Worm (Caenorhabditis elegans) whole organism, L3 larva: ENCODE measurements around the gene aat-7.

Source experiments
- ama-1 ChIP-seq: fragments of 150-350 bp; optimal IDR thresholded peaks from 2 replicates; lab custom pipeline; 2018
- ceh-16 ChIP-seq: sonication (generic microtip); optimal IDR thresholded peaks from 2 replicates; lab custom pipeline; 2017; ENCODE audit warnings: missing biosample characterization, missing genetic modification characterization
- ceh-28 ChIP-seq: fragments of 150-350 bp; optimal IDR thresholded peaks from 2 replicates; lab custom pipeline; 2014; ENCODE audit warnings: missing biosample characterization, missing genetic modification reagents, missing genetic modification characterization
- ceh-82 ChIP-seq: fragments of 150-350 bp; optimal IDR thresholded peaks from 2 replicates; lab custom pipeline; 2014; ENCODE audit warnings: missing biosample characterization, missing genetic modification characterization
- daf-12 ChIP-seq: fragments of 150-350 bp; optimal IDR thresholded peaks from 2 replicates; lab custom pipeline; 2014; ENCODE audit warnings: missing biosample characterization, missing genetic modification reagents, missing genetic modification characterization
- elt-1 ChIP-seq: fragments of 150-350 bp; optimal IDR thresholded peaks from 2 replicates; lab custom pipeline; 2014; ENCODE audit warnings: missing biosample characterization, missing genetic modification characterization
- elt-2 ChIP-seq: sonication (generic microtip); optimal IDR thresholded peaks from 2 replicates; lab custom pipeline; 2016; ENCODE audit warnings: missing genetic modification reagents, mild to moderate bottlenecking, missing genetic modification characterization, missing compliant biosample characterization
- fkh-10 ChIP-seq: sonication (generic microtip); optimal IDR thresholded peaks from 2 replicates; lab custom pipeline; 2017; ENCODE audit warnings: missing biosample characterization, missing genetic modification reagents, missing genetic modification characterization
- fkh-2 ChIP-seq: fragments of 150-350 bp; optimal IDR thresholded peaks from 2 replicates; lab custom pipeline; 2014; ENCODE audit warnings: missing biosample characterization, missing genetic modification reagents, missing genetic modification characterization
- hmg-11 ChIP-seq: sonication (generic microtip); optimal IDR thresholded peaks from 2 replicates; lab custom pipeline; 2016; ENCODE audit warnings: missing genetic modification characterization, missing compliant biosample characterization
- jun-1 ChIP-seq: fragments of 150-350 bp; optimal IDR thresholded peaks from 2 replicates; lab custom pipeline; 2014; ENCODE audit warnings: missing biosample characterization, missing genetic modification reagents, missing genetic modification characterization
- mml-1 ChIP-seq: fragments of 150-350 bp; sonication (generic microtip); optimal IDR thresholded peaks from 3 replicates; lab custom pipeline; 2014; ENCODE audit warnings: missing biosample characterization, missing genetic modification characterization
- nfya-1 ChIP-seq: sonication (generic microtip); optimal IDR thresholded peaks from 2 replicates; lab custom pipeline; 2017; ENCODE audit warnings: missing genetic modification characterization, mild to moderate bottlenecking, missing compliant biosample characterization, antibody characterized with exemption, moderate library complexity; ENCODE audit not compliant: insufficient read depth
- nhr-11 ChIP-seq: fragments of 150-350 bp; optimal IDR thresholded peaks from 2 replicates; lab custom pipeline; 2014; ENCODE audit warnings: missing biosample characterization, missing genetic modification characterization
- nhr-12 ChIP-seq: fragments of 150-350 bp; optimal IDR thresholded peaks from 2 replicates; lab custom pipeline; 2014; ENCODE audit warnings: missing biosample characterization, missing genetic modification characterization
- nhr-237 ChIP-seq: fragments of 150-350 bp; optimal IDR thresholded peaks from 2 replicates; lab custom pipeline; 2014; ENCODE audit warnings: missing biosample characterization, missing genetic modification characterization
- nhr-25 ChIP-seq: sonication (generic microtip); optimal IDR thresholded peaks from 2 replicates; lab custom pipeline; 2017; ENCODE audit warnings: missing biosample characterization, missing genetic modification characterization
- nhr-28 ChIP-seq: fragments of 150-350 bp; optimal IDR thresholded peaks from 2 replicates; lab custom pipeline; 2014; ENCODE audit warnings: missing biosample characterization, missing genetic modification characterization
- nhr-77 ChIP-seq: fragments of 150-350 bp; optimal IDR thresholded peaks from 2 replicates; lab custom pipeline; 2014; ENCODE audit warnings: missing biosample characterization, missing genetic modification characterization
- pha-4 ChIP-seq: fragments of 150-350 bp; optimal IDR thresholded peaks from 2 replicates; lab custom pipeline; 2014; ENCODE audit warnings: missing biosample characterization, missing genetic modification reagents, missing genetic modification characterization
- pqm-1 ChIP-seq: fragments of 150-350 bp; optimal IDR thresholded peaks from 2 replicates; lab custom pipeline; 2017; ENCODE audit warnings: missing biosample characterization, missing genetic modification characterization, inconsistent platforms
- skn-1 ChIP-seq: fragments of 150-350 bp; optimal IDR thresholded peaks from 2 replicates; lab custom pipeline; 2014; ENCODE audit warnings: missing biosample characterization, missing genetic modification characterization
- snpc-4 ChIP-seq: fragments of 150-350 bp; optimal IDR thresholded peaks from 2 replicates; lab custom pipeline; 2014; ENCODE audit warnings: missing biosample characterization, missing genetic modification characterization
- unc-39 ChIP-seq: sonication (generic microtip); optimal IDR thresholded peaks from 4 replicates; lab custom pipeline; 2017; ENCODE audit warnings: missing biosample characterization, missing genetic modification characterization
- unc-62 ChIP-seq: fragments of 150-350 bp; sonication (generic microtip); optimal IDR thresholded peaks from 4 replicates; lab custom pipeline; 2014; ENCODE audit warnings: missing biosample characterization, missing genetic modification reagents, missing genetic modification characterization
- zag-1 ChIP-seq: fragments of 150-350 bp; optimal IDR thresholded peaks from 2 replicates; lab custom pipeline; 2014; ENCODE audit warnings: missing biosample characterization, missing genetic modification characterization
- ztf-11 ChIP-seq: fragments of 150-350 bp; optimal IDR thresholded peaks from 2 replicates; lab custom pipeline; 2014; ENCODE audit warnings: missing biosample characterization, missing genetic modification characterization

Gene aat-7

DNA sequence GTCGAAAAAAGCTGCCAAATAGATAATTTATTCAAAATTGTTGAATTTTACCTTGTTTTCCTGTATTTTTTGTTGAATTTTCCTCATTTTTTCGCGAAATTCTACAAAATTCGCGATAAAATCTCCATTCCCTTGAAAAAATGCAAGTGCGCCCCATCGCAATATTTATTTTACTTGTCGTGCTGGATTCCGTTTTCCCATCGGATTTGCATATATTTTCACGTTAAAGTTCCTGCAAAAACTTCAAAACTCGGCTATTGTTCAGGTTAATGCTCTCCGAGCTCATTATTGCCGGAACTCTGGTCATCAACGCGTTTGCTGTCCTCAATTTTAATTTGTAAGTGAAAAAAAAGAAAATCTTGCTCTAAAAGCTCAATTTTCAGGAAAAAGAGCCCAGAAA is 16.4 kb downstream of the aat-7 start, which contains the start of the genes Y51H7C.41 and cogc-4:
TSS of gene Y51H7C.41 (plus strand) at position 266 of the 400 bp plus-strand sequence.
TSS of gene cogc-4 (plus strand) at position 386 of the 400 bp plus-strand sequence.
- TF ChIP-seq nhr-25 = no peak

- TF ChIP-seq elt-1 (tag; lab: Kevin White, UChicago) (no peak), snpc-4 (no peak), pha-4 (tag; lab: Kevin White, UChicago) (no peak), ztf-11 (tag; lab: Kevin White, UChicago) (no peak), unc-39 (no peak), jun-1 (no peak), hmg-11 (tag; lab: Kevin White, UChicago) (no peak), nhr-237 (tag; lab: Kevin White, UChicago) (no peak), ceh-16 (tag; lab: Kevin White, UChicago) (no peak), zag-1 (no peak), nhr-11 (tag; lab: Kevin White, UChicago) (no peak), pqm-1 (tag; lab: Kevin White, UChicago) (no peak), nfya-1 (tag; lab: Kevin White, UChicago) (no peak)
Observed at ce11 chrII:1411372-1411771, 24.7 kb downstream of the aat-7 start, which contains the start of gene Y51H7C.9. Y51H7C.9 (minus strand) TSS chrII:1411472.

- TF ChIP-seq fkh-10 (GFP tag; lab: Kevin White, UChicago) = no peak
- TF ChIP-seq ceh-28 = peak; percentile 93
Observed at ce11 chrII:1412359-1412907, 25.8 kb downstream of the aat-7 start, which contains the start of gene alkb-1. alkb-1 (plus strand) TSS chrII:1412409.

ce11 chrII:1419994-1420393 is 33.3 kb downstream of the aat-7 start:
- TF ChIP-seq hmg-11 (tag; lab: Kevin White, UChicago) (no peak), daf-12 (no peak), mml-1 (tag; lab: Kevin White, UChicago) (no peak), pqm-1 (tag; lab: Kevin White, UChicago) (no peak), ceh-28 (peak; percentile 84)
- TF ChIP-seq, all 47 proteins: peak for 1

DNA sequence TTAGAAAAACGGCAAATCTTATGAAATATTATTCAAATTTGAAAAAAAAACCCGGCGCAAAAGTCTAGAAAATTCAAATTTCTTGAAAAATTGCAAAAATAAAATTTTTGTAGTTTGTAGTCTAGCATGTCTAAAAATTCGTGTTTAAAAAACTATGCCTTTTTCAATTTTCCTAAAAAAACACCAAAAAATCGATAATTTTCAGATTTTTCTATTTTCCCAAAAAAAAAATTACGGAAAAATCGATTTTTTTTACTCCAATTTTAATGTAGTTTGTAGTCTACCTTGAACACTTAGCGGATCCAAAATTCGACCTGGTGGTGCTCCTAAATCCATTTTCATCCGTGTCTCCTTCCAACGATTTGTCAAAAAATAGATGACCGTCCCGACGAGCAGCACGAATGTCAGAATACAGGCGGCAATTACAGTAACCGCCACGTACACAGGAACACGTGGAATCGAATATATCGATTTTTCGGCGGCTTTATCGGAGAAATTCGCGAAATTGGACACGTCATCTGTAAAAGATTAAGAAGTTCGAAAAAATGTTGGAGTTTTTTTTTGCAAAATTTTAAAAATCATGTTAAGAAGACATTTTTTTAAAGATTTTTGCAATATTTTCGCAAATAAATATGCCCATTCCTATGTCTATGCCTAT is 34.3 kb downstream of the aat-7 start:
- TF ChIP-seq ceh-28 (peak; percentile 55), nhr-77 (tag; lab: Kevin White, UChicago) (no peak)
- TF ChIP-seq, all 47 proteins: peak for 1

- TF ChIP-seq nhr-12 (tag; lab: Kevin White, UChicago) (no peak), ztf-11 (tag; lab: Kevin White, UChicago) (no peak), skn-1 (tag; lab: Kevin White, UChicago) (no peak), ceh-82 (tag; lab: Kevin White, UChicago) (no peak), fkh-2 (tag; lab: Kevin White, UChicago) (no peak), ama-1 (lab: Kevin White, UChicago) (no peak), nhr-28 (tag; lab: Kevin White, UChicago) (no peak), unc-62 (GFP tag; lab: Kevin White, UChicago) (no peak), elt-1 (tag; lab: Kevin White, UChicago) (no peak)
Observed at ce11 chrII:1423660-1424059, 37.0 kb downstream of the aat-7 start, which contains the start of gene Y51H7C.10. Y51H7C.10 (minus strand) TSS chrII:1423760.

- TF ChIP-seq ceh-28 (no peak), nfya-1 (tag; lab: Kevin White, UChicago) (no peak), elt-2 (no peak), pqm-1 (tag; lab: Kevin White, UChicago) (no peak), snpc-4 (no peak)
Observed at ce11 chrII:1436715-1437114, 50.0 kb downstream of the aat-7 start.
